Worm (Caenorhabditis elegans): ENCODE results near the gene Y75B8A.23.

DNA sequence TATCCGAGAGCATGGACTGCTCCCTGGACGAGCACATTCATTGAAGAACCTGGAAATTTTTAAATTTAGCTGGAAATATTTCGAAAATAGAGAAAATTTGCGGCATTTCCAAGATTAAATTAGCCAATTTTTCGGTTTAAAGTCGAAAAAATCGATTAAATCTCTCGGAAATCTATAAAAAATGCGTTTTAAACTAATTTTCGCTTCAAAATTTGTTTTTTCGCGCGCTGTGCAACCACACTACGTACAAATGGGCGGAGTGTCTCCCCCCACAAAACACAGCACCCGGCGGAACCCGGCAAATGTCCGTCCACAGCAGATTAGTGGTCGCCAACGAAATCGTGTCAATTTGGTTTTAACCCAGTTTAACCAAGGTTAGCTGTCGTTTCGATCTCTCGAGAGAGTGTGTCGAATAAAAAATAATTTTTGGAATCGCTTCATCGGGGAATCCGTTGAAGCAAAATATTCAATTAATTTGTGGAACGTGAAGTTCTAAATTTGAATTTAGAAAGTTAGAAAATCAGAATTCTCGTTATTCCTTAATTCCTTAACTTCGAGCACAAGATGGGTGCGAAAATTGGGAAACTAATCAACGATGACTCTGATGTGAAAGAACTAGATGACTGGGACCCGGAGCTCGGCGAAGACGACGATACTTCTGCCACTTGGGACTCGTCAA, at the start of gene Y75B8A.23, which contains the start of gene tim-1:
- TF ChIP-seq tab-1 (GFP tag; IDR thresholded peaks at IDR 0.05) (no peak), med-1 (GFP tag; optimal IDR thresholded peaks at IDR 0.05; ENCODE audit: insufficient read depth) (no peak), cog-1 (tag; optimal IDR thresholded peaks at IDR 0.05) (peak; percentile 60), ztf-29 (GFP tag; IDR thresholded peaks at IDR 0.05) (no peak), flt-1 (GFP tag; IDR thresholded peaks at IDR 0.05) (peak; percentile 67), ztf-23 (GFP tag; IDR thresholded peaks at IDR 0.05) (peak; percentile 64; the same call in 1 of the 2 replicates), klf-2 (GFP tag; conservative IDR thresholded peaks at IDR 0.05) (no peak), T22C8.4 (GFP tag; IDR thresholded peaks at IDR 0.05) (0 out of 2 replicates have a peak, but pooled peaks have one; percentile 16), ref-1 (GFP tag; conservative IDR thresholded peaks at IDR 0.05) (no peak)

All from whole organism, midembryonic.